Worm (Caenorhabditis elegans) whole organism, L4 larva: Measurements from ENCODE around the gene F08G2.7.
"Not testable (repeated sequence)": the region's sequence is repeated elsewhere in the genome, so short reads cannot be mapped to it uniquely, and the experiment has no call there.

ENCODE experiments used
- F10B5.3 ChIP-seq: sonication (generic microtip); optimal IDR thresholded peaks from 2 replicates; lab custom pipeline; 2016; ENCODE audit warnings: mild to moderate bottlenecking, missing genetic modification characterization, missing compliant biosample characterization
- F26F4.8 ChIP-seq: fragments of 200-800 bp; sonication (Bioruptor generic); conservative IDR thresholded peaks from 2 replicates; pipeline ENCODE4 v1.3.6; 2022; ENCODE audit warnings: missing genetic modification characterization, missing compliant biosample characterization
- F37D6.2 ChIP-seq: sonication (generic microtip); optimal IDR thresholded peaks from 2 replicates; lab custom pipeline; 2016; ENCODE audit warnings: mild to moderate bottlenecking, missing genetic modification characterization, missing compliant biosample characterization
- F44E2.7 ChIP-seq: fragments of 200-800 bp; sonication (Bioruptor generic); IDR thresholded peaks from 2 replicates; pipeline ENCODE4 v2.1.2; 2022; ENCODE audit warnings: missing genetic modification characterization, missing compliant biosample characterization
- F49E8.2 ChIP-seq: sonication (generic microtip); optimal IDR thresholded peaks from 2 replicates; lab custom pipeline; 2016; ENCODE audit warnings: missing compliant biosample characterization, mild to moderate bottlenecking, missing genetic modification characterization, borderline replicate concordance
- Y5F2A.4 ChIP-seq: fragments of 200-800 bp; sonication (Bioruptor generic); optimal IDR thresholded peaks from 2 replicates; lab custom pipeline; 2018; ENCODE audit warnings: mild to moderate bottlenecking, missing genetic modification characterization, missing compliant biosample characterization
- Y75B8A.6 ChIP-seq: fragments of 200-800 bp; sonication (Bioruptor generic); IDR thresholded peaks from 2 replicates; pipeline ENCODE4 v1.3.6; 2022; ENCODE audit warnings: missing genetic modification reagents, missing genetic modification characterization, missing compliant biosample characterization
- ZK546.5 ChIP-seq, 2 experiments: sonication (generic microtip); optimal IDR thresholded peaks; 2 replicates each; lab custom pipeline; 2017; ENCODE audit warnings: missing biosample characterization in 2 of 2, missing genetic modification characterization in 2 of 2
- aha-1 ChIP-seq: fragments of 150-350 bp; peaks from one replicate; lab custom pipeline; 2014; ENCODE audit warnings: missing biosample characterization, missing genetic modification characterization
- arid-1 ChIP-seq: fragments of 200-800 bp; sonication (Bioruptor generic); conservative IDR thresholded peaks from 2 replicates; pipeline ENCODE4 v1.3.6; 2022; ENCODE audit warnings: missing genetic modification reagents, missing genetic modification characterization, missing compliant biosample characterization
- ceh-20 ChIP-seq: fragments of 200-800 bp; sonication (Bioruptor generic); IDR thresholded peaks from 2 replicates; pipeline ENCODE4 v1.3.6; 2022; ENCODE audit warnings: missing genetic modification reagents, missing genetic modification characterization, missing compliant biosample characterization
- ceh-44 ChIP-seq: fragments of 200-800 bp; sonication (Bioruptor generic); IDR thresholded peaks from 2 replicates; pipeline ENCODE4 v1.3.6; 2022; ENCODE audit warnings: missing genetic modification reagents, missing genetic modification characterization, missing compliant biosample characterization
- daf-16 ChIP-seq, 3 experiments: sonication (generic microtip); optimal IDR thresholded peaks; 2 replicates each; lab custom pipeline; 2016 to 2017; ENCODE audit warnings: missing genetic modification characterization in 3 of 3, missing genetic modification reagents in 3 of 3, mild to moderate bottlenecking in 2 of 3, missing compliant biosample characterization in 2 of 3, missing biosample characterization in 1 of 3, moderate library complexity in 1 of 3
- daf-19 ChIP-seq: fragments of 200-800 bp; sonication (Bioruptor generic); conservative IDR thresholded peaks from 2 replicates; pipeline ENCODE4 v1.3.6; 2022; ENCODE audit warnings: missing genetic modification characterization, missing compliant biosample characterization
- dmd-6 ChIP-seq: fragments of 200-800 bp; sonication (Bioruptor generic); IDR thresholded peaks from 2 replicates; pipeline ENCODE4 v1.3.6; 2022; ENCODE audit warnings: missing genetic modification reagents, missing genetic modification characterization, missing compliant biosample characterization
- duxl-1 ChIP-seq: sonication (generic microtip); optimal IDR thresholded peaks from 2 replicates; lab custom pipeline; 2016; ENCODE audit warnings: mild to moderate bottlenecking, missing genetic modification characterization, moderate library complexity, missing compliant biosample characterization; ENCODE audit not compliant: poor library complexity
- egl-27 ChIP-seq: sonication (generic microtip); optimal IDR thresholded peaks from 3 replicates; lab custom pipeline; 2017; ENCODE audit warnings: missing biosample characterization, missing genetic modification reagents, missing genetic modification characterization
- egl-43 ChIP-seq: fragments of 200-800 bp; sonication (Bioruptor generic); IDR thresholded peaks from 2 replicates; pipeline ENCODE4 v1.3.6; 2022; ENCODE audit warnings: missing genetic modification reagents, missing genetic modification characterization, missing compliant biosample characterization
- lin-38 ChIP-seq: fragments of 200-800 bp; sonication (Bioruptor generic); IDR thresholded peaks from 2 replicates; pipeline ENCODE4 v1.3.6; 2022; ENCODE audit warnings: missing genetic modification reagents, missing genetic modification characterization, missing compliant biosample characterization
- lin-39 ChIP-seq: fragments of 150-350 bp; optimal IDR thresholded peaks from 2 replicates; lab custom pipeline; 2014; ENCODE audit warnings: missing biosample characterization, missing genetic modification reagents, missing genetic modification characterization
- madf-5 ChIP-seq, 2 experiments: fragments of 200-800 bp; sonication (Bioruptor generic); IDR thresholded peaks; 2 replicates each; pipeline ENCODE4 v1.3.6; 2022; ENCODE audit warnings: missing compliant biosample characterization in 2 of 2, missing genetic modification characterization in 2 of 2
- madf-9 ChIP-seq: fragments of 200-800 bp; sonication (Bioruptor generic); conservative IDR thresholded peaks from 2 replicates; pipeline ENCODE4 v1.3.6; 2022; ENCODE audit warnings: missing genetic modification reagents, missing genetic modification characterization, missing compliant biosample characterization
- mes-2 ChIP-seq: sonication (generic microtip); optimal IDR thresholded peaks from 2 replicates; lab custom pipeline; 2016; ENCODE audit warnings: missing genotype, mild to moderate bottlenecking, missing genetic modification characterization, missing compliant biosample characterization; ENCODE audit not compliant: poor library complexity, severe bottlenecking
- nhr-102 ChIP-seq: sonication (generic microtip); optimal IDR thresholded peaks from 2 replicates; lab custom pipeline; 2016; ENCODE audit warnings: mild to moderate bottlenecking, missing genetic modification characterization, moderate library complexity, missing compliant biosample characterization
- nhr-237 ChIP-seq: sonication (generic microtip); optimal IDR thresholded peaks from 2 replicates; lab custom pipeline; 2017; ENCODE audit warnings: missing biosample characterization, missing genetic modification characterization
- nhr-25 ChIP-seq: sonication (generic microtip); optimal IDR thresholded peaks from 2 replicates; lab custom pipeline; 2017; ENCODE audit warnings: missing genetic modification characterization, mild to moderate bottlenecking, missing compliant biosample characterization, antibody characterized with exemption, moderate library complexity, borderline replicate concordance; ENCODE audit not compliant: insufficient read depth
- nhr-42 ChIP-seq: fragments of 200-800 bp; sonication (Bioruptor generic); IDR thresholded peaks from 2 replicates; pipeline ENCODE4 v1.3.6; 2022; ENCODE audit warnings: missing genetic modification characterization, missing compliant biosample characterization
- nhr-48 ChIP-seq: sonication (generic microtip); optimal IDR thresholded peaks from 2 replicates; lab custom pipeline; 2016; ENCODE audit warnings: mild to moderate bottlenecking, missing genetic modification characterization, missing compliant biosample characterization
- nhr-76 ChIP-seq: fragments of 150-350 bp; optimal IDR thresholded peaks from 2 replicates; lab custom pipeline; 2014; ENCODE audit warnings: missing biosample characterization, missing genetic modification characterization
- nhr-77 ChIP-seq: fragments of 150-350 bp; optimal IDR thresholded peaks from 2 replicates; lab custom pipeline; 2014; ENCODE audit warnings: missing biosample characterization, missing genetic modification characterization
- php-3 ChIP-seq: fragments of 200-800 bp; sonication (Bioruptor generic); IDR thresholded peaks from 2 replicates; pipeline ENCODE4 v1.3.6; 2022; ENCODE audit warnings: missing genetic modification reagents, missing genetic modification characterization, missing compliant biosample characterization
- saeg-2 ChIP-seq: fragments of 200-800 bp; sonication (Bioruptor generic); IDR thresholded peaks from 2 replicates; pipeline ENCODE4 v1.3.6; 2022; ENCODE audit warnings: missing genetic modification reagents, missing genetic modification characterization, missing compliant biosample characterization
- snpc-1.2 ChIP-seq: fragments of 200-800 bp; sonication (Bioruptor generic); IDR thresholded peaks from 2 replicates; pipeline ENCODE4 v1.3.6; 2022; ENCODE audit warnings: missing genetic modification reagents, missing genetic modification characterization, missing compliant biosample characterization
- spr-3 ChIP-seq: fragments of 200-800 bp; sonication (Bioruptor generic); optimal IDR thresholded peaks from 2 replicates; lab custom pipeline; 2018; ENCODE audit warnings: mild to moderate bottlenecking, missing genetic modification characterization, missing compliant biosample characterization
- tag-97 ChIP-seq: fragments of 200-800 bp; sonication (Bioruptor generic); IDR thresholded peaks from 2 replicates; pipeline ENCODE4 v1.3.6; 2022; ENCODE audit warnings: missing genetic modification characterization, missing compliant biosample characterization
- unc-39 ChIP-seq: sonication (generic microtip); optimal IDR thresholded peaks from 2 replicates; lab custom pipeline; 2017; ENCODE audit warnings: missing biosample characterization, missing genetic modification characterization
- unc-62 ChIP-seq, 3 experiments: fragments of 150-350 bp in 1 of 3; sonication (generic microtip); optimal IDR thresholded peaks in 2 of 3; peaks in 1 of 3; 1 replicate in 1 of 3; 2 replicates in 2 of 3; lab custom pipeline; 2014 to 2017; ENCODE audit warnings: missing biosample characterization in 3 of 3, missing genetic modification characterization in 3 of 3, missing genetic modification reagents in 3 of 3, missing genotype in 1 of 3

The F08G2.7 gene

ce11 chrII:13828597-13828996 lies 12.4 kb downstream of the F08G2.7 start, which contains the start of gene his-42:
his-42 (minus strand) TSS chrII:13828697.
- TF ChIP-seq unc-62 (GFP tag; optimal IDR thresholded peaks at IDR 0.05 in 1 of 2; lab: Kevin White, UChicago): peak in 1 of 2 experiments; percentile 27
- TF ChIP-seq unc-62 (tag; optimal IDR thresholded peaks at IDR 0.05; lab: Kevin White, UChicago): no peak
- no peak for TF ChIP-seq daf-19 (GFP tag; lab: Robert Waterston, UW)
- TF ChIP-seq, all 104 proteins: peak for 1

DNA sequence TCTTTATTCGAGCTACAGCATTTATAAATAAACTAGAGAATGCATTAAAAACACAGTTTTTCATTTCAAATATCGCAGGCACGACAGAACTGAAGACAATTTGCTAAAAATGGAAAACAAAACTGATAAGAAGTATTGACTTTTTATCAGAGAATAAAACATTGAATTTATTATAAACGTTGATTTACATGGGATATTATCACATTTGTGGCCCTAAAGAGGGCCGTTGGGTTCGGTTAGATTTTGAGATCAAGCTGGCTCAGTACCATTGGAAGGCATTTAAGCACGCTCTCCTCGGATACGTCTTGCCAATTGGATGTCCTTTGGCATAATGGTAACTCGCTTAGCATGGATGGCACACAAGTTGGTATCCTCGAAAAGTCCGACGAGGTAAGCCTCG lies 16.4 kb downstream of the F08G2.7 start:
- TF ChIP-seq nhr-77 (tag; lab: Kevin White, UChicago): peak; percentile 72
- TF ChIP-seq daf-16 (GFP tag; optimal IDR thresholded peaks at IDR 0.05; lab: Kevin White, UChicago): not testable (repeated sequence)
- TF ChIP-seq daf-16 (tag; optimal IDR thresholded peaks at IDR 0.05; lab: Kevin White, UChicago): peak; percentile 32

ce11 chrII:13818043-13818442 lies 22.9 kb downstream of the F08G2.7 start, which contains the start of gene his-16:
his-16 (minus strand) TSS chrII:13818143.
- not testable (repeated sequence) for TF ChIP-seq madf-9 (GFP tag; lab: Robert Waterston, UW); unc-39 (tag; lab: Kevin White, UChicago); tag-97

- TF ChIP-seq arid-1 (0 out of 2 replicates have a peak, but pooled peaks have one; percentile 41), nhr-102 (tag; lab: Kevin White, UChicago) (peak; percentile 2), php-3 (0 out of 2 replicates have a peak, but pooled peaks have one; percentile 7), lin-38 (GFP tag; lab: Robert Waterston, UW) (peak; percentile 46), snpc-1.2 (GFP tag; lab: Robert Waterston, UW) (0 out of 2 replicates have a peak, but pooled peaks have one; percentile 51), nhr-42 (GFP tag; lab: Robert Waterston, UW) (0 out of 2 replicates have a peak, but pooled peaks have one; percentile 43)
Observed at ce11 chrII:13817474-13817873, 23.5 kb downstream of the F08G2.7 start.

ce11 chrII:13815513-13815912 lies 25.4 kb downstream of the F08G2.7 start:
- TF ChIP-seq mes-2 (tag; lab: Kevin White, UChicago) (no peak), daf-19 (GFP tag; lab: Robert Waterston, UW) (0 out of 2 replicates have a peak, but pooled peaks have one; percentile 56), unc-62 (GFP tag; optimal IDR thresholded peaks at IDR 0.05 in 1 of 2; lab: Kevin White, UChicago) (peak in 1 of 2 experiments; percentile 87), unc-62 (tag; optimal IDR thresholded peaks at IDR 0.05; lab: Kevin White, UChicago) (no peak), aha-1 (tag; lab: Kevin White, UChicago) (peak; percentile 86)

- TF ChIP-seq nhr-102 (tag; lab: Kevin White, UChicago) (no peak), F49E8.2 (no peak), F10B5.3 (no peak), nhr-25 (tag; lab: Kevin White, UChicago) (no peak), ZK546.5 (tag; optimal IDR thresholded peaks at IDR 0.05; lab: Kevin White, UChicago) (no peak), duxl-1 (tag; lab: Kevin White, UChicago) (no peak), daf-19 (GFP tag; lab: Robert Waterston, UW) (no peak), mes-2 (tag; lab: Kevin White, UChicago) (peak; percentile 13), unc-62 (GFP tag; optimal IDR thresholded peaks at IDR 0.05 in 1 of 2; lab: Kevin White, UChicago) (peak in 1 of 2 experiments; percentile 26), unc-62 (tag; optimal IDR thresholded peaks at IDR 0.05; lab: Kevin White, UChicago) (no peak), ceh-20 (GFP tag; lab: Robert Waterston, UW) (no peak), ceh-44 (GFP tag; lab: Robert Waterston, UW) (no peak), Y5F2A.4 (GFP tag; lab: Kevin White, UChicago) (no peak), F37D6.2 (tag; lab: Kevin White, UChicago) (no peak), egl-27 (tag; lab: Kevin White, UChicago) (no peak), lin-38 (GFP tag; lab: Robert Waterston, UW) (no peak), nhr-48 (no peak), F44E2.7 (GFP tag; lab: Robert Waterston, UW) (no peak), snpc-1.2 (GFP tag; lab: Robert Waterston, UW) (no peak), dmd-6 (GFP tag; lab: Robert Waterston, UW) (peak; percentile 81), egl-43 (GFP tag; lab: Robert Waterston, UW) (no peak), nhr-237 (no peak), lin-39 (no peak), Y75B8A.6 (no peak), madf-5 (GFP tag; IDR thresholded peaks at IDR 0.05; lab: Robert Waterston, UW) (no peak), F26F4.8 (GFP tag; lab: Robert Waterston, UW) (no peak), nhr-76 (tag; lab: Kevin White, UChicago) (no peak), spr-3 (GFP tag; lab: Kevin White, UChicago) (no peak), saeg-2 (GFP tag; lab: Robert Waterston, UW) (no peak)
Observed at ce11 chrII:13813950-13814349, 27.0 kb downstream of the F08G2.7 start.
